Worm (Caenorhabditis elegans) whole organism, L4 larva: ENCODE data around the gene Y39A1A.24.

Experiments used
- F44E2.7 ChIP-seq: fragments of 200-800 bp; sonication (Bioruptor generic); IDR thresholded peaks from 2 replicates; pipeline ENCODE4 v2.1.2; 2022; ENCODE audit warnings: missing genetic modification characterization, missing compliant biosample characterization
- T26A8.4 ChIP-seq: fragments of 200-800 bp; sonication (Bioruptor generic); IDR thresholded peaks from 2 replicates; pipeline ENCODE4 v1.3.6; 2022; ENCODE audit warnings: missing genetic modification characterization, missing compliant biosample characterization
- Y75B8A.6 ChIP-seq: fragments of 200-800 bp; sonication (Bioruptor generic); IDR thresholded peaks from 2 replicates; pipeline ENCODE4 v1.3.6; 2022; ENCODE audit warnings: missing genetic modification reagents, missing genetic modification characterization, missing compliant biosample characterization
- aha-1 ChIP-seq: fragments of 150-350 bp; peaks from one replicate; lab custom pipeline; 2014; ENCODE audit warnings: missing biosample characterization, missing genetic modification characterization
- ama-1 ChIP-seq: fragments of 150-350 bp; optimal IDR thresholded peaks from 2 replicates; lab custom pipeline; 2014; ENCODE audit warnings: inconsistent platforms, mixed read lengths
- arid-1 ChIP-seq: fragments of 200-800 bp; sonication (Bioruptor generic); conservative IDR thresholded peaks from 2 replicates; pipeline ENCODE4 v1.3.6; 2022; ENCODE audit warnings: missing genetic modification reagents, missing genetic modification characterization, missing compliant biosample characterization
- ceh-28 ChIP-seq: fragments of 150-350 bp; optimal IDR thresholded peaks from 2 replicates; lab custom pipeline; 2014; ENCODE audit warnings: missing biosample characterization, missing genetic modification reagents, missing genetic modification characterization
- ctbp-1 ChIP-seq: fragments of 200-800 bp; sonication (Bioruptor generic); IDR thresholded peaks from 2 replicates; pipeline ENCODE4 v1.3.6; 2022; ENCODE audit warnings: missing genetic modification reagents, missing genetic modification characterization, missing compliant biosample characterization
- daf-12 ChIP-seq: fragments of 150-350 bp; optimal IDR thresholded peaks from 2 replicates; lab custom pipeline; 2014; ENCODE audit warnings: missing biosample characterization, missing genetic modification reagents, missing genetic modification characterization
- daf-16 ChIP-seq, 3 experiments: sonication (generic microtip); optimal IDR thresholded peaks; 2 replicates each; lab custom pipeline; 2016 to 2017; ENCODE audit warnings: missing genetic modification characterization in 3 of 3, missing genetic modification reagents in 3 of 3, mild to moderate bottlenecking in 2 of 3, missing compliant biosample characterization in 2 of 3, missing biosample characterization in 1 of 3, moderate library complexity in 1 of 3
- dmd-8 ChIP-seq: fragments of 200-800 bp; sonication (Bioruptor generic); IDR thresholded peaks from 2 replicates; pipeline ENCODE4 v1.3.6; 2022; ENCODE audit warnings: missing genetic modification characterization, missing compliant biosample characterization
- duxl-1 ChIP-seq: sonication (generic microtip); optimal IDR thresholded peaks from 2 replicates; lab custom pipeline; 2016; ENCODE audit warnings: mild to moderate bottlenecking, missing genetic modification characterization, moderate library complexity, missing compliant biosample characterization; ENCODE audit not compliant: poor library complexity
- dve-1 ChIP-seq: sonication (generic microtip); optimal IDR thresholded peaks from 2 replicates; lab custom pipeline; 2017; ENCODE audit warnings: antibody characterized with exemption, mild to moderate bottlenecking, missing genetic modification characterization, missing compliant biosample characterization; ENCODE audit not compliant: insufficient read depth
- egl-43 ChIP-seq: fragments of 200-800 bp; sonication (Bioruptor generic); IDR thresholded peaks from 2 replicates; pipeline ENCODE4 v1.3.6; 2022; ENCODE audit warnings: missing genetic modification reagents, missing genetic modification characterization, missing compliant biosample characterization
- fkh-10 ChIP-seq: fragments of 150-350 bp; optimal IDR thresholded peaks from 2 replicates; lab custom pipeline; 2014; ENCODE audit warnings: missing biosample characterization, missing genetic modification reagents, missing genetic modification characterization
- hlh-11 ChIP-seq: fragments of 200-800 bp; sonication (Bioruptor generic); optimal IDR thresholded peaks from 2 replicates; lab custom pipeline; 2018; ENCODE audit warnings: mild to moderate bottlenecking, missing genetic modification characterization, missing compliant biosample characterization
- hlh-30 ChIP-seq: sonication (generic microtip); optimal IDR thresholded peaks from 2 replicates; lab custom pipeline; 2017; ENCODE audit warnings: antibody characterized with exemption, mild to moderate bottlenecking, missing genetic modification characterization, missing compliant biosample characterization; ENCODE audit not compliant: insufficient read depth
- hmg-1.1 ChIP-seq: fragments of 200-800 bp; sonication (Bioruptor generic); IDR thresholded peaks from 2 replicates; pipeline ENCODE4 v1.3.6; 2022; ENCODE audit warnings: missing genetic modification reagents, missing genetic modification characterization, missing compliant biosample characterization
- jun-1 ChIP-seq: fragments of 150-350 bp; optimal IDR thresholded peaks from 2 replicates; lab custom pipeline; 2014; ENCODE audit warnings: missing biosample characterization, missing genetic modification reagents, missing genetic modification characterization
- lin-15B ChIP-seq: fragments of 150-350 bp; sonication (generic microtip); optimal IDR thresholded peaks from 3 replicates; lab custom pipeline; 2014; ENCODE audit warnings: missing biosample characterization, missing genetic modification characterization
- lsy-2 ChIP-seq, 2 experiments: fragments of 150-350 bp in 1 of 2; sonication (generic microtip) in 1 of 2; optimal IDR thresholded peaks; 2 replicates each; lab custom pipeline; 2014 to 2017; ENCODE audit warnings: missing biosample characterization in 2 of 2, missing genetic modification characterization in 2 of 2
- mdl-1 ChIP-seq, 2 experiments: fragments of 150-350 bp in 1 of 2; sonication (generic microtip) in 1 of 2; optimal IDR thresholded peaks; 2 replicates each; lab custom pipeline; 2014 to 2017; ENCODE audit warnings: missing biosample characterization in 2 of 2, missing genetic modification characterization in 2 of 2
- mep-1 ChIP-seq: fragments of 150-350 bp; sonication (generic microtip); optimal IDR thresholded peaks from 3 replicates; lab custom pipeline; 2014; ENCODE audit warnings: missing biosample characterization, missing genetic modification characterization
- mes-2 ChIP-seq: sonication (generic microtip); optimal IDR thresholded peaks from 2 replicates; lab custom pipeline; 2016; ENCODE audit warnings: missing genotype, mild to moderate bottlenecking, missing genetic modification characterization, missing compliant biosample characterization; ENCODE audit not compliant: poor library complexity, severe bottlenecking
- nhr-111 ChIP-seq: fragments of 200-800 bp; sonication (Bioruptor generic); optimal IDR thresholded peaks from 2 replicates; lab custom pipeline; 2018; ENCODE audit warnings: mild to moderate bottlenecking, missing genetic modification characterization, missing compliant biosample characterization
- nhr-237 ChIP-seq: sonication (generic microtip); optimal IDR thresholded peaks from 2 replicates; lab custom pipeline; 2017; ENCODE audit warnings: missing biosample characterization, missing genetic modification characterization
- nhr-25 ChIP-seq: sonication (generic microtip); optimal IDR thresholded peaks from 2 replicates; lab custom pipeline; 2017; ENCODE audit warnings: missing genetic modification characterization, mild to moderate bottlenecking, missing compliant biosample characterization, antibody characterized with exemption, moderate library complexity, borderline replicate concordance; ENCODE audit not compliant: insufficient read depth
- nhr-28 ChIP-seq: fragments of 150-350 bp; optimal IDR thresholded peaks from 2 replicates; lab custom pipeline; 2014; ENCODE audit warnings: missing biosample characterization, missing genetic modification characterization
- nhr-41 ChIP-seq: fragments of 200-800 bp; sonication (Bioruptor generic); IDR thresholded peaks from 2 replicates; pipeline ENCODE4 v1.3.6; 2022; ENCODE audit warnings: missing genetic modification reagents, missing genetic modification characterization, missing compliant biosample characterization
- nhr-48 ChIP-seq: sonication (generic microtip); optimal IDR thresholded peaks from 2 replicates; lab custom pipeline; 2016; ENCODE audit warnings: mild to moderate bottlenecking, missing genetic modification characterization, missing compliant biosample characterization
- nhr-6 ChIP-seq: fragments of 150-350 bp; optimal IDR thresholded peaks from 2 replicates; lab custom pipeline; 2014; ENCODE audit warnings: missing biosample characterization, missing genetic modification characterization
- pha-4 ChIP-seq, 2 experiments: fragments of 150-350 bp in 1 of 2; fragments of 200-800 bp in 1 of 2; sonication (Bioruptor generic) in 1 of 2; IDR thresholded peaks in 1 of 2; optimal IDR thresholded peaks in 1 of 2; 2 replicates each; pipeline versions ENCODE4 v1.3.6 to Lab custom; 2014 to 2022; ENCODE audit warnings: missing genetic modification characterization in 2 of 2, missing genetic modification reagents in 2 of 2, missing biosample characterization in 1 of 2, missing compliant biosample characterization in 1 of 2
- php-3 ChIP-seq: fragments of 200-800 bp; sonication (Bioruptor generic); IDR thresholded peaks from 2 replicates; pipeline ENCODE4 v1.3.6; 2022; ENCODE audit warnings: missing genetic modification reagents, missing genetic modification characterization, missing compliant biosample characterization
- rbr-2 ChIP-seq: sonication (generic microtip); optimal IDR thresholded peaks from 2 replicates; lab custom pipeline; 2016; ENCODE audit warnings: missing genotype, missing genetic modification characterization, missing compliant biosample characterization
- set-16 ChIP-seq: fragments of 200-800 bp; sonication (Bioruptor generic); IDR thresholded peaks from 2 replicates; pipeline ENCODE4 v1.3.6; 2022; ENCODE audit warnings: missing genetic modification reagents, missing genetic modification characterization, missing compliant biosample characterization
- snpc-4 ChIP-seq: fragments of 150-350 bp; optimal IDR thresholded peaks from 2 replicates; lab custom pipeline; 2014; ENCODE audit warnings: missing biosample characterization, missing genetic modification characterization
- unc-130 ChIP-seq: sonication (generic microtip); optimal IDR thresholded peaks from 2 replicates; lab custom pipeline; 2016; ENCODE audit warnings: missing genetic modification reagents, missing genetic modification characterization, missing compliant biosample characterization
- unc-62 ChIP-seq, 3 experiments: fragments of 150-350 bp in 1 of 3; sonication (generic microtip); optimal IDR thresholded peaks in 2 of 3; peaks in 1 of 3; 1 replicate in 1 of 3; 2 replicates in 2 of 3; lab custom pipeline; 2014 to 2017; ENCODE audit warnings: missing biosample characterization in 3 of 3, missing genetic modification characterization in 3 of 3, missing genetic modification reagents in 3 of 3, missing genotype in 1 of 3
- zip-2 ChIP-seq: fragments of 150-350 bp; optimal IDR thresholded peaks from 2 replicates; lab custom pipeline; 2014; ENCODE audit warnings: missing biosample characterization, missing genetic modification characterization
- ztf-7 ChIP-seq: fragments of 150-350 bp; optimal IDR thresholded peaks from 2 replicates; lab custom pipeline; 2014; ENCODE audit warnings: missing biosample characterization, missing genetic modification characterization

Y39A1A.24 gene

ce11 chrIII:10631870-10632509 is 19.6 kb downstream of the Y39A1A.24 start:
- TF ChIP-seq fkh-10 (GFP tag; lab: Kevin White, UChicago) (no peak), duxl-1 (tag; lab: Kevin White, UChicago) (no peak), F44E2.7 (GFP tag; lab: Robert Waterston, UW) (no peak), nhr-237 (tag; lab: Kevin White, UChicago) (no peak), ztf-7 (no peak), dmd-8 (GFP tag; lab: Robert Waterston, UW) (no peak), set-16 (no peak), jun-1 (tag; lab: Kevin White, UChicago) (no peak), unc-62 (GFP tag; optimal IDR thresholded peaks at IDR 0.05 in 1 of 2; lab: Kevin White, UChicago) (peak in 1 of 2 experiments; percentile 72), unc-62 (tag; optimal IDR thresholded peaks at IDR 0.05; lab: Kevin White, UChicago) (no peak), lin-15B (tag; lab: Kevin White, UChicago) (no peak), ama-1 (lab: Kevin White, UChicago) (no peak), daf-12 (tag; lab: Kevin White, UChicago) (no peak), aha-1 (tag; lab: Kevin White, UChicago) (peak; percentile 53)
- TF ChIP-seq, all 104 proteins: peak for 2

ce11 chrIII:10632590-10633402 is 20.4 kb downstream of the Y39A1A.24 start, which contains the start of gene Y39A1A.10:
Y39A1A.10 (plus strand) TSS chrIII:10632728.
- TF ChIP-seq T26A8.4 (GFP tag; lab: Robert Waterston, UW) (no peak), snpc-4 (no peak), nhr-41 (GFP tag; lab: Robert Waterston, UW) (no peak), ctbp-1 (GFP tag; lab: Robert Waterston, UW) (no peak), egl-43 (GFP tag; lab: Robert Waterston, UW) (no peak), fkh-10 (GFP tag; lab: Kevin White, UChicago) (peak; percentile 67), unc-62 (GFP tag; optimal IDR thresholded peaks at IDR 0.05 in 1 of 2; lab: Kevin White, UChicago) (no peak), unc-62 (tag; optimal IDR thresholded peaks at IDR 0.05; lab: Kevin White, UChicago) (no peak), nhr-28 (tag; lab: Kevin White, UChicago) (peak; percentile 79), aha-1 (tag; lab: Kevin White, UChicago) (peak; percentile 96), arid-1 (0 out of 2 replicates have a peak, but pooled peaks have one; percentile 9), rbr-2 (tag; lab: Kevin White, UChicago) (peak; percentile 15), hlh-11 (tag; lab: Kevin White, UChicago) (peak; percentile 70), pha-4 (GFP tag; IDR thresholded peaks at IDR 0.05; lab: Robert Waterston, UW) (no peak; the same call in 1 of the 2 replicates), pha-4 (tag; optimal IDR thresholded peaks at IDR 0.05; lab: Kevin White, UChicago) (peak; percentile 52), php-3 (0 out of 2 replicates have a peak, but pooled peaks have one; percentile 11), nhr-25 (tag; lab: Kevin White, UChicago) (peak; percentile 80), set-16 (peak; percentile 98), lsy-2 (tag; optimal IDR thresholded peaks at IDR 0.05; lab: Kevin White, UChicago) (peak in 1 of 2 experiments; percentile 31), zip-2 (tag; lab: Kevin White, UChicago) (no peak), hlh-30 (tag; lab: Kevin White, UChicago) (peak; percentile 3), mes-2 (tag; lab: Kevin White, UChicago) (peak; percentile 51), ceh-28 (tag; lab: Kevin White, UChicago) (peak; percentile 28), dve-1 (tag; lab: Kevin White, UChicago) (peak; percentile 24), nhr-6 (tag; lab: Kevin White, UChicago) (peak; percentile 1), mep-1 (tag; lab: Kevin White, UChicago) (peak; percentile 57), nhr-237 (tag; lab: Kevin White, UChicago) (no peak), nhr-111 (GFP tag; lab: Kevin White, UChicago) (no peak), mdl-1 (tag; optimal IDR thresholded peaks at IDR 0.05; lab: Kevin White, UChicago) (peak; percentile 73 to 85), daf-16 (GFP tag; optimal IDR thresholded peaks at IDR 0.05; lab: Kevin White, UChicago) (peak in 1 of 2 experiments; percentile 58), daf-16 (tag; optimal IDR thresholded peaks at IDR 0.05; lab: Kevin White, UChicago) (peak; percentile 51), hmg-1.1 (peak; percentile 19; the same call in 1 of the 2 replicates), Y75B8A.6 (GFP tag; lab: Robert Waterston, UW) (no peak), nhr-48 (tag; lab: Kevin White, UChicago) (peak; percentile 3), unc-130 (GFP tag; lab: Kevin White, UChicago) (no peak)
